Fruit fly (Drosophila melanogaster) whole organism, embryonic: ENCODE results near the gene CG9837.

Experiments
- CG10147 ChIP-seq: fragments of 200-800 bp; sonication (Bioruptor generic); optimal IDR thresholded peaks from 2 replicates; lab custom pipeline; 2019; ENCODE audit warnings: missing biosample characterization, mild to moderate bottlenecking, missing genetic modification characterization, moderate library complexity
- CG1024 ChIP-seq: fragments of 200-800 bp; sonication (Bioruptor generic); IDR thresholded peaks from 2 replicates; pipeline ENCODE4 v1.3.6; 2022; ENCODE audit warnings: missing biosample characterization, missing genetic modification characterization
- CG10321 ChIP-seq: fragments of 200-800 bp; sonication (Bioruptor generic); IDR thresholded peaks from 2 replicates; pipeline ENCODE4 v1.3.6; 2022; ENCODE audit warnings: missing biosample characterization, missing genetic modification characterization
- CG10431 ChIP-seq: fragments of 200-800 bp; sonication (Bioruptor generic); optimal IDR thresholded peaks from 3 replicates; lab custom pipeline; 2018; ENCODE audit warnings: missing biosample characterization, mild to moderate bottlenecking, missing genetic modification characterization
- CG10959 ChIP-seq: fragments of 200-800 bp; sonication (Bioruptor generic); IDR thresholded peaks from 2 replicates; pipeline ENCODE4 v1.3.6; 2022; ENCODE audit warnings: missing biosample characterization, missing genetic modification characterization
- CG11723 ChIP-seq: fragments of 200-800 bp; sonication (Bioruptor generic); optimal IDR thresholded peaks from 2 replicates; lab custom pipeline; 2017; ENCODE audit warnings: missing biosample characterization, mild to moderate bottlenecking, missing genetic modification characterization
- CG1233 ChIP-seq: fragments of 200-800 bp; sonication (Bioruptor generic); optimal IDR thresholded peaks from 4 replicates; lab custom pipeline; 2018; ENCODE audit warnings: missing biosample characterization, mild to moderate bottlenecking, missing genetic modification characterization
- CG13624 ChIP-seq: fragments of 200-800 bp; sonication (Bioruptor generic); optimal IDR thresholded peaks from 2 replicates; lab custom pipeline; 2016; ENCODE audit warnings: missing biosample characterization, missing genetic modification characterization
- CG13894 ChIP-seq: fragments of 200-800 bp; sonication (Bioruptor generic); optimal IDR thresholded peaks from 3 replicates; lab custom pipeline; 2018; ENCODE audit warnings: missing biosample characterization, mild to moderate bottlenecking, missing genetic modification characterization, moderate library complexity
- CG17568 ChIP-seq: fragments of 200-800 bp; sonication (Bioruptor generic); optimal IDR thresholded peaks from 2 replicates; lab custom pipeline; 2018; ENCODE audit warnings: missing biosample characterization, mild to moderate bottlenecking, missing genetic modification characterization, moderate library complexity
- CG1792 ChIP-seq: fragments of 200-800 bp; sonication (Bioruptor generic); optimal IDR thresholded peaks from 2 replicates; lab custom pipeline; 2016; ENCODE audit warnings: missing biosample characterization, missing genetic modification characterization
- CG18619 ChIP-seq: fragments of 200-800 bp; sonication (Bioruptor generic); optimal IDR thresholded peaks from 3 replicates; lab custom pipeline; 2017; ENCODE audit warnings: missing biosample characterization, mild to moderate bottlenecking, missing genetic modification characterization
- CG30403 ChIP-seq: fragments of 200-800 bp; sonication (Bioruptor generic); optimal IDR thresholded peaks from 3 replicates; lab custom pipeline; 2016; ENCODE audit warnings: missing biosample characterization, missing genetic modification characterization
- CG31365 ChIP-seq: fragments of 200-800 bp; sonication (Bioruptor generic); optimal IDR thresholded peaks from 2 replicates; lab custom pipeline; 2018; ENCODE audit warnings: missing biosample characterization, mild to moderate bottlenecking, missing genetic modification characterization
- CG3163 ChIP-seq: fragments of 200-800 bp; sonication (Bioruptor generic); optimal IDR thresholded peaks from 3 replicates; lab custom pipeline; 2016; ENCODE audit warnings: missing biosample characterization, missing genetic modification characterization
- CG7357 ChIP-seq: fragments of 200-800 bp; sonication (Bioruptor generic); IDR thresholded peaks from 3 replicates; pipeline ENCODE4 v1.3.6; 2022; ENCODE audit warnings: missing biosample characterization, missing genetic modification characterization
- CG7372 ChIP-seq: fragments of 200-800 bp; sonication (Bioruptor generic); IDR thresholded peaks from 2 replicates; pipeline ENCODE4 v1.3.6; 2022; ENCODE audit warnings: missing biosample characterization, missing genetic modification characterization
- D19A ChIP-seq: fragments of 200-800 bp; optimal IDR thresholded peaks from 3 replicates; lab custom pipeline; 2019; ENCODE audit warnings: missing biosample characterization, mild to moderate bottlenecking, missing genetic modification characterization, moderate library complexity
- Dip2 ChIP-seq: fragments of 200-800 bp; sonication (Bioruptor generic); IDR thresholded peaks from 2 replicates; pipeline ENCODE4 v1.3.6; 2022; ENCODE audit warnings: missing biosample characterization, missing genetic modification characterization
- Dref ChIP-seq: fragments of 200-800 bp; sonication (Bioruptor generic); IDR thresholded peaks from 2 replicates; pipeline ENCODE4 v1.3.6; 2022; ENCODE audit warnings: missing biosample characterization, missing genetic modification characterization
- E2f2 ChIP-seq: fragments of 200-800 bp; sonication (Bioruptor generic); IDR thresholded peaks from 2 replicates; pipeline ENCODE4 v1.3.6; 2022; ENCODE audit warnings: missing biosample characterization, missing genetic modification characterization
- HLH3B ChIP-seq: fragments of 200-800 bp; sonication (Bioruptor generic); IDR thresholded peaks from 2 replicates; pipeline ENCODE4 v1.3.6; 2022; ENCODE audit warnings: missing biosample characterization, missing genetic modification characterization
- Jarid2 ChIP-seq: fragments of 200-800 bp; sonication (Bioruptor generic); optimal IDR thresholded peaks from 3 replicates; lab custom pipeline; 2017; ENCODE audit warnings: mild to moderate bottlenecking, missing biosample characterization, missing genetic modification reagents, missing genetic modification characterization
- Lpt ChIP-seq: fragments of >200 bp; optimal IDR thresholded peaks from 2 replicates; lab custom pipeline; 2018; ENCODE audit warnings: missing biosample characterization, missing genetic modification characterization
- Mad ChIP-seq: fragments of 200-800 bp; sonication (Bioruptor generic); optimal IDR thresholded peaks from 2 replicates; lab custom pipeline; 2016; ENCODE audit warnings: missing biosample characterization, missing genetic modification characterization
- Mes4 ChIP-seq: fragments of 200-800 bp; sonication (Bioruptor generic); optimal IDR thresholded peaks from 2 replicates; lab custom pipeline; 2016; ENCODE audit warnings: missing biosample characterization, missing genetic modification characterization
- Mrtf ChIP-seq: fragments of 200-800 bp; sonication (Bioruptor generic); IDR thresholded peaks from 3 replicates; pipeline ENCODE4 v1.3.6; 2022; ENCODE audit warnings: missing biosample characterization, missing genetic modification characterization
- Myb ChIP-seq: fragments of 200-800 bp; sonication (Bioruptor generic); optimal IDR thresholded peaks from 2 replicates; lab custom pipeline; 2016; ENCODE audit warnings: missing biosample characterization, missing genetic modification characterization
- NC2α ChIP-seq: fragments of 200-800 bp; sonication (Bioruptor generic); optimal IDR thresholded peaks from 2 replicates; lab custom pipeline; 2016; ENCODE audit warnings: missing biosample characterization, missing genetic modification characterization
- NFAT ChIP-seq: fragments of 200-800 bp; sonication (Bioruptor generic); IDR thresholded peaks from 2 replicates; pipeline ENCODE4 v1.3.6; 2022; ENCODE audit warnings: missing biosample characterization, missing genetic modification characterization
- Rx ChIP-seq: fragments of 200-800 bp; sonication (Bioruptor generic); IDR thresholded peaks from 2 replicates; pipeline ENCODE4 v1.3.6; 2022; ENCODE audit warnings: missing biosample characterization, missing genetic modification characterization
- TFAM ChIP-seq: fragments of 200-800 bp; sonication (Bioruptor generic); optimal IDR thresholded peaks from 2 replicates; lab custom pipeline; 2017; ENCODE audit warnings: missing biosample characterization, missing genetic modification characterization, inconsistent platforms
- br ChIP-seq: fragments of >200 bp; optimal IDR thresholded peaks from 2 replicates; lab custom pipeline; 2017
- chn ChIP-seq: fragments of 200-800 bp; sonication (Bioruptor generic); optimal IDR thresholded peaks from 2 replicates; lab custom pipeline; 2016; ENCODE audit warnings: missing biosample characterization, missing genetic modification characterization
- dati ChIP-seq: fragments of 200-800 bp; sonication (Bioruptor generic); IDR thresholded peaks from 2 replicates; pipeline ENCODE4 v1.3.6; 2022; ENCODE audit warnings: missing biosample characterization, missing genetic modification characterization
- dm ChIP-seq: fragments of 200-800 bp; sonication (Bioruptor generic); optimal IDR thresholded peaks from 3 replicates; lab custom pipeline; 2016; ENCODE audit warnings: missing biosample characterization, missing genetic modification characterization
- dmrt99B ChIP-seq: fragments of 200-800 bp; sonication (Bioruptor generic); optimal IDR thresholded peaks from 2 replicates; lab custom pipeline; 2018; ENCODE audit warnings: missing biosample characterization, mild to moderate bottlenecking, missing genetic modification characterization, moderate library complexity
- eve ChIP-seq, 2 experiments: fragments of >200 bp; optimal IDR thresholded peaks; 2 replicates each; lab custom pipeline; 2017; ENCODE audit warnings: missing biosample characterization in 2 of 2, missing genetic modification characterization in 2 of 2
- gem ChIP-seq: fragments of 200-800 bp; sonication (Bioruptor generic); optimal IDR thresholded peaks from 2 replicates; lab custom pipeline; 2019; ENCODE audit warnings: missing biosample characterization, mild to moderate bottlenecking, missing genetic modification characterization, moderate library complexity
- gsb ChIP-seq: fragments of 200-800 bp; sonication (Bioruptor generic); IDR thresholded peaks from 2 replicates; pipeline ENCODE4 v1.3.6; 2022; ENCODE audit warnings: missing biosample characterization, missing genetic modification characterization
- hbn ChIP-seq: fragments of 200-800 bp; sonication (Bioruptor generic); IDR thresholded peaks from 2 replicates; pipeline ENCODE4 v1.3.6; 2022; ENCODE audit warnings: missing biosample characterization, missing genetic modification characterization; ENCODE audit not compliant: partially characterized antibody
- insv ChIP-seq, 2 experiments: fragments of 200-800 bp; sonication (Bioruptor generic); optimal IDR thresholded peaks; 3 replicates each; lab custom pipeline; 2016 to 2018; ENCODE audit warnings: missing biosample characterization in 2 of 2, missing genetic modification characterization in 2 of 2
- inv ChIP-seq: fragments of 200-800 bp; sonication (Bioruptor generic); IDR thresholded peaks from 2 replicates; pipeline ENCODE4 v1.3.6; 2022; ENCODE audit warnings: missing biosample characterization, missing genetic modification characterization; ENCODE audit not compliant: partially characterized antibody
- jigr1 ChIP-seq: fragments of 200-800 bp; sonication (Bioruptor generic); IDR thresholded peaks from 3 replicates; pipeline ENCODE4 v1.3.6; 2022; ENCODE audit warnings: missing biosample characterization, missing genetic modification characterization
- kay ChIP-seq: fragments of 200-800 bp; sonication (Bioruptor generic); optimal IDR thresholded peaks from 2 replicates; lab custom pipeline; 2016; ENCODE audit warnings: missing biosample characterization, missing genetic modification characterization
- knrl ChIP-seq: fragments of 200-800 bp; sonication (Bioruptor generic); IDR thresholded peaks from 3 replicates; pipeline ENCODE4 v1.3.6; 2022; ENCODE audit warnings: missing biosample characterization, missing genetic modification characterization; ENCODE audit not compliant: partially characterized antibody
- lbe ChIP-seq: fragments of 200-800 bp; sonication (Bioruptor generic); optimal IDR thresholded peaks from 2 replicates; lab custom pipeline; 2016; ENCODE audit warnings: missing biosample characterization, mild to moderate bottlenecking, missing genetic modification characterization
- nerfin-1 ChIP-seq: fragments of 200-800 bp; sonication (Bioruptor generic); optimal IDR thresholded peaks from 3 replicates; lab custom pipeline; 2019; ENCODE audit warnings: missing biosample characterization, mild to moderate bottlenecking, missing genetic modification characterization, moderate library complexity
- peb ChIP-seq: fragments of 200-800 bp; sonication (Bioruptor generic); IDR thresholded peaks from 2 replicates; pipeline ENCODE4 v1.3.6; 2022; ENCODE audit warnings: missing biosample characterization, missing genetic modification characterization
- scrt ChIP-seq: fragments of 200-800 bp; sonication (Bioruptor generic); optimal IDR thresholded peaks from 2 replicates; lab custom pipeline; 2018; ENCODE audit warnings: missing biosample characterization, mild to moderate bottlenecking, missing genetic modification characterization, moderate library complexity
- sob ChIP-seq: fragments of 200-800 bp; sonication (Bioruptor generic); IDR thresholded peaks from 2 replicates; pipeline ENCODE4 v1.3.6; 2022; ENCODE audit warnings: missing biosample characterization, missing genetic modification characterization
- tup ChIP-seq: fragments of 200-800 bp; sonication (Bioruptor generic); optimal IDR thresholded peaks from 2 replicates; lab custom pipeline; 2016; ENCODE audit warnings: missing biosample characterization, mild to moderate bottlenecking, missing genetic modification characterization, moderate library complexity

The CG9837 gene

dm6 chr3R:8857496-8858255 is 44.3 kb upstream of the CG9837 start (continued):
- TF ChIP-seq hbn (GFP tag; lab: Robert Waterston, UW) (no peak), Mad (no peak), dmrt99B (no peak), Mrtf (GFP tag; lab: Robert Waterston, UW) (no peak), CG13894 (peak; percentile 53), insv (GFP tag; optimal IDR thresholded peaks at IDR 0.05; lab: Kevin White, UChicago) (no peak), CG1233 (GFP tag; lab: Kevin White, UChicago) (no peak), kay (GFP tag; lab: Kevin White, UChicago) (no peak), CG10431 (GFP tag; lab: Kevin White, UChicago) (no peak), inv (GFP tag; lab: Robert Waterston, UW) (peak; percentile 29; the same call in 1 of the 2 replicates), HLH3B (GFP tag; lab: Robert Waterston, UW) (no peak), CG30403 (no peak), chn (no peak), CG3163 (GFP tag; lab: Kevin White, UChicago) (no peak), CG13624 (GFP tag; lab: Kevin White, UChicago) (no peak), Dref (GFP tag; lab: Robert Waterston, UW) (no peak), CG1792 (GFP tag; lab: Kevin White, UChicago) (no peak), lbe (GFP tag; lab: Kevin White, UChicago) (peak; percentile 83), tup (GFP tag; lab: Kevin White, UChicago) (no peak), CG10147 (no peak), eve (GFP tag; optimal IDR thresholded peaks at IDR 0.05; lab: Kevin White, UChicago) (no peak), dati (GFP tag; lab: Robert Waterston, UW) (no peak), br (lab: Kevin White, UChicago) (no peak), Mes4 (GFP tag; lab: Kevin White, UChicago) (no peak), CG31365 (tag; lab: Kevin White, UChicago) (no peak), Jarid2 (GFP tag; lab: Kevin White, UChicago) (peak; percentile 64), peb (GFP tag; lab: Robert Waterston, UW) (no peak), nerfin-1 (no peak), Dip2 (GFP tag; lab: Robert Waterston, UW) (no peak), Rx (no peak), CG17568 (GFP tag; lab: Kevin White, UChicago) (no peak), CG1024 (no peak), NC2α (GFP tag; lab: Kevin White, UChicago) (no peak), CG10321 (GFP tag; lab: Robert Waterston, UW) (no peak), D19A (tag; lab: Kevin White, UChicago) (no peak), CG10959 (no peak), knrl (GFP tag; lab: Robert Waterston, UW) (no peak; the same call in 2 of the 3 replicates), CG7372 (no peak), Lpt (GFP tag; lab: Kevin White, UChicago) (no peak), gsb (GFP tag; lab: Robert Waterston, UW) (no peak), sob (GFP tag; lab: Robert Waterston, UW) (peak; percentile 38; the same call in 1 of the 2 replicates), Myb (GFP tag; lab: Kevin White, UChicago) (no peak), TFAM (GFP tag; lab: Kevin White, UChicago) (no peak), scrt (no peak), CG18619 (GFP tag; lab: Kevin White, UChicago) (no peak), jigr1 (GFP tag; lab: Robert Waterston, UW) (no peak), CG7357 (no peak), E2f2 (GFP tag; lab: Robert Waterston, UW) (no peak), gem (tag; lab: Kevin White, UChicago) (no peak), dm (GFP tag; lab: Kevin White, UChicago) (no peak), NFAT (GFP tag; lab: Robert Waterston, UW) (no peak), CG11723 (GFP tag; lab: Kevin White, UChicago) (no peak)
